Worm (Caenorhabditis elegans) whole organism, L1 larva: ENCODE results near the gene T04C9.3.
A peak's percentile ranks its signal among the peaks of the same experiment; 100 is the strongest.

Source experiments
- F16B12.6 ChIP-seq: fragments of 150-350 bp; optimal IDR thresholded peaks from 2 replicates; lab custom pipeline; 2014; ENCODE audit warnings: missing biosample characterization, missing genetic modification characterization
- aha-1 ChIP-seq: fragments of 150-350 bp; optimal IDR thresholded peaks from 2 replicates; lab custom pipeline; 2014; ENCODE audit warnings: missing biosample characterization, missing genetic modification characterization
- aly-2 ChIP-seq: fragments of 150-350 bp; optimal IDR thresholded peaks from 2 replicates; lab custom pipeline; 2014; ENCODE audit warnings: missing biosample characterization, missing genetic modification characterization
- blmp-1 ChIP-seq: fragments of 150-350 bp; optimal IDR thresholded peaks from 2 replicates; lab custom pipeline; 2014; ENCODE audit warnings: missing biosample characterization, missing genetic modification characterization
- ceh-8 ChIP-seq: fragments of 200-800 bp; sonication (Bioruptor generic); optimal IDR thresholded peaks from 2 replicates; lab custom pipeline; 2018; ENCODE audit warnings: mild to moderate bottlenecking, missing genetic modification characterization, moderate library complexity, missing compliant biosample characterization
- ceh-82 ChIP-seq, 3 experiments: fragments of 150-350 bp in 1 of 3; sonication (generic microtip) in 2 of 3; optimal IDR thresholded peaks; 2 replicates each; lab custom pipeline; 2014 to 2017; ENCODE audit warnings: missing biosample characterization in 3 of 3, missing genetic modification characterization in 3 of 3
- ceh-88 ChIP-seq: fragments of 200-800 bp; sonication (Bioruptor generic); IDR thresholded peaks from 2 replicates; pipeline ENCODE4 v1.3.6; 2022; ENCODE audit warnings: missing genetic modification characterization, missing compliant biosample characterization
- dpl-1 ChIP-seq, 3 experiments: fragments of 150-350 bp in 2 of 3; sonication (generic microtip) in 1 of 3; optimal IDR thresholded peaks; 2 replicates each; lab custom pipeline; 2014 to 2017; ENCODE audit warnings: missing biosample characterization in 3 of 3, missing genetic modification characterization in 3 of 3, missing genetic modification reagents in 3 of 3
- dsc-1 ChIP-seq: sonication (generic microtip); optimal IDR thresholded peaks from 2 replicates; lab custom pipeline; 2016; ENCODE audit warnings: mild to moderate bottlenecking, missing genetic modification characterization, missing compliant biosample characterization
- efl-1 ChIP-seq, 4 experiments: fragments of 150-350 bp; optimal IDR thresholded peaks in 3 of 4; peaks in 1 of 4; 1 replicate in 1 of 4; 2 replicates in 3 of 4; lab custom pipeline; 2014; ENCODE audit warnings: missing biosample characterization in 2 of 4, missing genetic modification characterization in 2 of 4, missing genetic modification reagents in 2 of 4
- efl-3 ChIP-seq: fragments of 200-800 bp; sonication (Bioruptor generic); optimal IDR thresholded peaks from 2 replicates; lab custom pipeline; 2018; ENCODE audit warnings: mild to moderate bottlenecking, missing genetic modification characterization, missing compliant biosample characterization
- egl-27 ChIP-seq, 2 experiments: fragments of 150-350 bp in 1 of 2; sonication (generic microtip); optimal IDR thresholded peaks; 3 replicates each; lab custom pipeline; 2017 to 2018; ENCODE audit warnings: missing biosample characterization in 2 of 2, missing genetic modification characterization in 2 of 2, missing genetic modification reagents in 2 of 2
- ets-5 ChIP-seq: fragments of 200-800 bp; sonication (Bioruptor generic); IDR thresholded peaks from 2 replicates; pipeline ENCODE4 v1.3.6; 2022; ENCODE audit warnings: missing genetic modification characterization, missing compliant biosample characterization
- fkh-10 ChIP-seq: sonication (generic microtip); optimal IDR thresholded peaks from 2 replicates; lab custom pipeline; 2017; ENCODE audit warnings: missing biosample characterization, missing genetic modification reagents, missing genetic modification characterization
- fos-1 ChIP-seq: fragments of 150-350 bp; optimal IDR thresholded peaks from 2 replicates; lab custom pipeline; 2014; ENCODE audit warnings: missing biosample characterization, missing genetic modification characterization
- grh-1 ChIP-seq: fragments of 200-800 bp; sonication (Bioruptor generic); IDR thresholded peaks from 2 replicates; pipeline ENCODE4 v1.3.6; 2022; ENCODE audit warnings: missing genetic modification reagents, missing genetic modification characterization, missing compliant biosample characterization
- hlh-17 ChIP-seq: fragments of 200-800 bp; sonication (Bioruptor generic); optimal IDR thresholded peaks from 2 replicates; lab custom pipeline; 2018; ENCODE audit warnings: missing genetic modification characterization, mild to moderate bottlenecking, missing compliant biosample characterization, moderate library complexity, borderline replicate concordance
- hlh-4 ChIP-seq: sonication (generic microtip); optimal IDR thresholded peaks from 2 replicates; lab custom pipeline; 2016; ENCODE audit warnings: mild to moderate bottlenecking, missing genetic modification characterization, missing compliant biosample characterization
- jun-1 ChIP-seq: fragments of 150-350 bp; optimal IDR thresholded peaks from 2 replicates; lab custom pipeline; 2014; ENCODE audit warnings: missing biosample characterization, missing genetic modification reagents, missing genetic modification characterization
- lin-13 ChIP-seq: fragments of 150-350 bp; optimal IDR thresholded peaks from 2 replicates; lab custom pipeline; 2014; ENCODE audit warnings: missing biosample characterization, missing genetic modification reagents, missing genetic modification characterization
- lin-14 ChIP-seq: fragments of 200-800 bp; sonication (Bioruptor generic); optimal IDR thresholded peaks from 2 replicates; lab custom pipeline; 2018; ENCODE audit warnings: mild to moderate bottlenecking, missing genetic modification characterization, moderate library complexity, missing compliant biosample characterization
- lin-15B ChIP-seq: fragments of 150-350 bp; sonication (generic microtip); optimal IDR thresholded peaks from 3 replicates; lab custom pipeline; 2014; ENCODE audit warnings: missing biosample characterization, missing genetic modification characterization
- lin-35 ChIP-seq, 2 experiments: fragments of 150-350 bp; optimal IDR thresholded peaks; 2 replicates each; lab custom pipeline; 2014; ENCODE audit warnings: missing biosample characterization in 2 of 2, missing genetic modification characterization in 2 of 2, missing genetic modification reagents in 2 of 2
- lsy-2 ChIP-seq, 2 experiments: fragments of 150-350 bp; optimal IDR thresholded peaks; 2 replicates each; lab custom pipeline; 2014; ENCODE audit warnings: missing biosample characterization in 2 of 2, missing genetic modification characterization in 2 of 2
- mdl-1 ChIP-seq, 2 experiments: fragments of 150-350 bp; optimal IDR thresholded peaks; 2 replicates each; lab custom pipeline; 2014 to 2017; ENCODE audit warnings: missing biosample characterization in 2 of 2, missing genetic modification characterization in 2 of 2, inconsistent platforms in 1 of 2
- mep-1 ChIP-seq: fragments of 150-350 bp; optimal IDR thresholded peaks from 2 replicates; lab custom pipeline; 2014; ENCODE audit warnings: missing biosample characterization, missing genetic modification characterization
- nhr-20 ChIP-seq: sonication (generic microtip); optimal IDR thresholded peaks from 2 replicates; lab custom pipeline; 2016; ENCODE audit warnings: mild to moderate bottlenecking, missing genetic modification characterization, missing compliant biosample characterization
- nhr-237 ChIP-seq: fragments of 150-350 bp; optimal IDR thresholded peaks from 2 replicates; lab custom pipeline; 2014; ENCODE audit warnings: missing biosample characterization, missing genetic modification characterization
- nhr-47 ChIP-seq: sonication (generic microtip); optimal IDR thresholded peaks from 2 replicates; lab custom pipeline; 2016; ENCODE audit warnings: mild to moderate bottlenecking, missing genetic modification characterization, moderate library complexity, missing compliant biosample characterization
- nhr-71 ChIP-seq: sonication (generic microtip); optimal IDR thresholded peaks from 2 replicates; lab custom pipeline; 2016; ENCODE audit warnings: mild to moderate bottlenecking, missing genetic modification characterization, moderate library complexity, missing compliant biosample characterization
- nhr-76 ChIP-seq: sonication (generic microtip); optimal IDR thresholded peaks from 2 replicates; lab custom pipeline; 2017; ENCODE audit warnings: missing biosample characterization, missing genetic modification characterization
- nhr-77 ChIP-seq: fragments of 150-350 bp; optimal IDR thresholded peaks from 2 replicates; lab custom pipeline; 2014; ENCODE audit warnings: missing biosample characterization, missing genetic modification characterization
- nhr-84 ChIP-seq: sonication (generic microtip); optimal IDR thresholded peaks from 2 replicates; lab custom pipeline; 2017; ENCODE audit warnings: missing biosample characterization, missing genetic modification characterization
- nhr-90 ChIP-seq: sonication (generic microtip); optimal IDR thresholded peaks from 2 replicates; lab custom pipeline; 2016; ENCODE audit warnings: mild to moderate bottlenecking, missing genetic modification characterization, missing compliant biosample characterization; ENCODE audit not compliant: poor library complexity
- pag-3 ChIP-seq: sonication (generic microtip); optimal IDR thresholded peaks from 2 replicates; lab custom pipeline; 2017; ENCODE audit warnings: missing genetic modification characterization, mild to moderate bottlenecking, missing compliant biosample characterization, antibody characterized with exemption, borderline replicate concordance; ENCODE audit not compliant: insufficient read depth
- rnt-1 ChIP-seq: sonication (generic microtip); optimal IDR thresholded peaks from 2 replicates; lab custom pipeline; 2016; ENCODE audit warnings: mild to moderate bottlenecking, missing genetic modification characterization, moderate library complexity, missing compliant biosample characterization
- snpc-4 ChIP-seq: fragments of 150-350 bp; optimal IDR thresholded peaks from 2 replicates; lab custom pipeline; 2014; ENCODE audit warnings: missing biosample characterization, missing genetic modification characterization
- snu-23 ChIP-seq: sonication (generic microtip); optimal IDR thresholded peaks from 2 replicates; lab custom pipeline; 2016; ENCODE audit warnings: missing genetic modification characterization, missing compliant biosample characterization
- sox-4 ChIP-seq: sonication (generic microtip); optimal IDR thresholded peaks from 2 replicates; lab custom pipeline; 2016; ENCODE audit warnings: missing genetic modification characterization, missing compliant biosample characterization
- sptf-1 ChIP-seq: fragments of 150-350 bp; optimal IDR thresholded peaks from 2 replicates; lab custom pipeline; 2014; ENCODE audit warnings: missing biosample characterization, missing genetic modification characterization
- sup-37 ChIP-seq: fragments of 200-800 bp; sonication (Bioruptor generic); optimal IDR thresholded peaks from 2 replicates; lab custom pipeline; 2018; ENCODE audit warnings: mild to moderate bottlenecking, missing genetic modification characterization, missing compliant biosample characterization
- swsn-7 ChIP-seq: sonication (generic microtip); optimal IDR thresholded peaks from 2 replicates; lab custom pipeline; 2016; ENCODE audit warnings: missing genetic modification characterization, missing compliant biosample characterization
- ztf-11 ChIP-seq, 2 experiments: sonication (generic microtip); optimal IDR thresholded peaks; 2 replicates each; lab custom pipeline; 2016 to 2017; ENCODE audit warnings: missing genetic modification characterization in 2 of 2, missing biosample characterization in 1 of 2, missing compliant biosample characterization in 1 of 2

Gene T04C9.3

DNA sequence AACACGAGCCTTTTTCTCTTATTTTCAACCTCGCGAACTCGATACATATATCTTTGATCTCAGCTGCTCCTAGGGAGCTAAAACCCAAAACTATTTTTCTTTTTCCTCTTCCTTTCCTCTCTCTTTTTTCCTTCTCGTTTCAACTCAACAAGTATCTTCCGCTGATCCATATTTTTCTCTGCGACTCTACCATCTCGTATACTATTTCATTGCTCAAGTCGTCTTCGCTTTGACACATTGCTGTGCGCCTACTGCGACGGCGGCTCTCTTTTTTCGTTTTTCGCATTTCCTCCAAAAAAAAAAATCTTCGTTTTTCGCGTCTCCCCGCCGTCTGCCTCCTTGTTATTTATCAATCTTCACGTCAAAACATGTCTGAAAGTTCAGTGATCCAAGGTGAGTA is 35.6 kb upstream of the T04C9.3 start (continued):
- TF ChIP-seq nhr-90 (tag; lab: Kevin White, UChicago) (no peak), ztf-11 (tag; optimal IDR thresholded peaks at IDR 0.05; lab: Kevin White, UChicago) (no peak), fkh-10 (GFP tag; lab: Kevin White, UChicago) (peak; percentile 81), snu-23 (GFP tag; lab: Kevin White, UChicago) (peak; percentile 17), dpl-1 (GFP tag; optimal IDR thresholded peaks at IDR 0.05; lab: Kevin White, UChicago) (no peak), blmp-1 (tag; lab: Kevin White, UChicago) (no peak), snpc-4 (tag; lab: Kevin White, UChicago) (no peak), sox-4 (tag; lab: Kevin White, UChicago) (no peak), sup-37 (GFP tag; lab: Kevin White, UChicago) (no peak), nhr-237 (no peak), nhr-77 (tag; lab: Kevin White, UChicago) (no peak), egl-27 (tag; optimal IDR thresholded peaks at IDR 0.05; lab: Kevin White, UChicago) (no peak), dsc-1 (tag; lab: Kevin White, UChicago) (peak; percentile 22), ceh-88 (no peak), lin-15B (tag; lab: Kevin White, UChicago) (no peak), nhr-84 (no peak), efl-3 (GFP tag; lab: Kevin White, UChicago) (no peak), ceh-8 (GFP tag; lab: Kevin White, UChicago) (no peak), hlh-17 (GFP tag; lab: Kevin White, UChicago) (no peak), lsy-2 (tag; optimal IDR thresholded peaks at IDR 0.05; lab: Kevin White, UChicago) (peak in 1 of 2 experiments; percentile 60), hlh-4 (tag; lab: Kevin White, UChicago) (no peak), grh-1 (GFP tag; lab: Robert Waterston, UW) (no peak), lin-13 (GFP tag; lab: Kevin White, UChicago) (no peak), nhr-71 (tag; lab: Kevin White, UChicago) (peak; percentile 51), aly-2 (tag; lab: Kevin White, UChicago) (no peak), efl-1 (optimal IDR thresholded peaks at IDR 0.05; lab: Kevin White, UChicago) (peak; percentile 21 to 33), efl-1 (GFP tag; optimal IDR thresholded peaks at IDR 0.05 in 1 of 2; lab: Kevin White, UChicago) (peak in 1 of 2 experiments; percentile 86), jun-1 (no peak), lin-14 (GFP tag; lab: Kevin White, UChicago) (peak; percentile 87)

DNA sequence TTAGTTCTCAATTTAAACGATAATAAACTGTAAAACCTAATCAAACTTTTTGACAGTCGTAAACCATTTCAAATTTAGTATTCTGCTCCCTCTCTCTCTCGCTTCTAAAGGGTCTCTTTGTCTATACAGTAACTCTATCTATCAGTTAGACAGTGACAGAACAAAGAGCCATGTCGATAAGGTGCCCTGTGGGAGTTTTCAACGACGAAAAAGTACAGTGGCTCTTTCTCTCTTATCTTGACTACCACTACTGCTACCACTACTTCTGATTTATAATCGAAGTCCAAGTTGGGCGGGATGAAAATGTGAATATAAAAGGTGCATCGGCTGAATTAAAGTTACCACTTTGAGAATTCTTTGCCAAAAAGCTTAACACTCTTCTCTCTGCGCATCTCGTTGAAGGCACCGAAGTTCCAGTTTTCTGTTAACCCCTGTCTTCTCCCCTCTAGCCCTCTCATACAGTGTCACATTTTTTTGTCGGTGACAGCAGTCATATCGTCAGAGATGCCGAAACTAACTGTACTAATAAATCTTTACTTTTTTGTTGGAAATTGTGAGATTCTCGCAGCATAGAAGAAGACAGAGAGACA is 34.6 kb upstream of the T04C9.3 start:
- no peak for TF ChIP-seq efl-1 (optimal IDR thresholded peaks at IDR 0.05; lab: Kevin White, UChicago)
- TF ChIP-seq efl-1 (GFP tag; optimal IDR thresholded peaks at IDR 0.05 in 1 of 2; lab: Kevin White, UChicago): peak in 1 of 2 experiments; percentile 68
- TF ChIP-seq lin-35 (GFP tag; optimal IDR thresholded peaks at IDR 0.05; lab: Kevin White, UChicago): peak in 1 of 2 experiments; percentile 48
- TF ChIP-seq sptf-1: no peak
- no peak for TF ChIP-seq nhr-76
- TF ChIP-seq rnt-1 (tag; lab: Kevin White, UChicago): peak; percentile 1
- no peak for TF ChIP-seq lin-15B (tag; lab: Kevin White, UChicago)
- no peak for TF ChIP-seq nhr-90 (tag; lab: Kevin White, UChicago)

DNA sequence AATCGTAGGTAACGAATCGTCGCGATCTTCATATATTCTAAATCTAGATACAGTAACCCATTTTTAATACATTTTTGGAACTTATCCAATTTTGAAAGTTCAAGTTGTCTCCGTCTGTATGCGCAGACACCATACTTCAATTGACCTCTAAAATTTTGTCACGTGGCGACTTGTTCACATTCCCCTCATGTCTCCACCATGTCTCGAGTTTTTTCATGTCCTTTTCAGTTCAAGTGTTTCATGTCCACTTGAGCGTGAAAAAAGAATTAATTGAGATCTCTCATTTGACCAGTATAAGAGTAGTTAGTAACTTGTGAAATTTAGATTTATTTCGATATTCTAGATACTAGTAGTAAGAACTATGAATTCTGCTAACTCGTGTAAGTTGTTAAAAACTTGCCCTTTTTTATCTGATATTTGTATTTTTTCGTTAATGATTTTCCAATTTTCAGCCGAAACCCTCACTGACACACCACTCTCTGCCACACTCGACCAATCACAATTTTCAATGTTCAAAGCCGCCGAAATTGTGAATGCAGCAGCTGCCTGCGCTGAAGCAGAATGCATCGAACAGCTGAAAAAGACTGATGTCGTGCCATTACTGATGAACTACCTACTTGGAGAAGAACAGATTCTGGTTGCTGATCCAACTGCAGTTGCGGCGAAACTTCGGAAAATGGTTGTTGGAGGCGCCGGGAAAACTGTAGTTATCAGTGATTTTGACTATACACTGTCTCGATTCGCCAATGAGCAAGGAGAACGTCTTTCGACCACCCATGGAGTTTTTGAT is 33.7 kb upstream of the T04C9.3 start:
- TF ChIP-seq lsy-2 (tag; optimal IDR thresholded peaks at IDR 0.05; lab: Kevin White, UChicago): peak; percentile 34 to 52
- TF ChIP-seq grh-1 (GFP tag; lab: Robert Waterston, UW): peak; percentile 52; the same call in 1 of the 2 replicates
- no peak for TF ChIP-seq ets-5 (GFP tag; lab: Robert Waterston, UW)
- peak; percentile 50 for TF ChIP-seq fkh-10 (GFP tag; lab: Kevin White, UChicago)
- peak; percentile 19 for TF ChIP-seq swsn-7 (tag; lab: Kevin White, UChicago)
- no peak for TF ChIP-seq pag-3
- TF ChIP-seq nhr-90 (tag; lab: Kevin White, UChicago): no peak
- peak in 2 of 3 experiments; percentile 25 for TF ChIP-seq dpl-1 (GFP tag; optimal IDR thresholded peaks at IDR 0.05; lab: Kevin White, UChicago)
- peak; percentile 84 for TF ChIP-seq lin-14 (GFP tag; lab: Kevin White, UChicago)
- no peak for TF ChIP-seq rnt-1 (tag; lab: Kevin White, UChicago)
- TF ChIP-seq ceh-82 (tag; optimal IDR thresholded peaks at IDR 0.05; lab: Kevin White, UChicago): peak in 1 of 3 experiments; percentile 12
- peak; percentile 72 for TF ChIP-seq nhr-71 (tag; lab: Kevin White, UChicago)
- no peak for TF ChIP-seq aha-1 (tag; lab: Kevin White, UChicago)
- peak; percentile 12 for TF ChIP-seq nhr-47
- TF ChIP-seq mdl-1 (tag; optimal IDR thresholded peaks at IDR 0.05; lab: Kevin White, UChicago): peak in 1 of 2 experiments; percentile 63
- TF ChIP-seq efl-1 (optimal IDR thresholded peaks at IDR 0.05; lab: Kevin White, UChicago): peak in 1 of 2 experiments; percentile 14
- peak in 1 of 2 experiments; percentile 93 for TF ChIP-seq efl-1 (GFP tag; optimal IDR thresholded peaks at IDR 0.05 in 1 of 2; lab: Kevin White, UChicago)
- peak; percentile 71 for TF ChIP-seq nhr-20 (tag; lab: Kevin White, UChicago)
- peak; percentile 59 for TF ChIP-seq mep-1
- TF ChIP-seq F16B12.6 (tag; lab: Kevin White, UChicago): peak; percentile 1
- peak; percentile 46 for TF ChIP-seq blmp-1 (tag; lab: Kevin White, UChicago)
- TF ChIP-seq fos-1: no peak
